Worm (Caenorhabditis elegans) whole organism, young adult: ENCODE data around the gene T08E11.1.

Experiments
- F23B12.7 ChIP-seq: sonication (generic microtip); optimal IDR thresholded peaks from 2 replicates; lab custom pipeline; 2017; ENCODE audit warnings: missing genetic modification characterization, mild to moderate bottlenecking, missing compliant biosample characterization, antibody characterized with exemption, moderate library complexity; ENCODE audit not compliant: insufficient read depth
- F33H1.4 ChIP-seq: fragments of 200-800 bp; sonication (Bioruptor generic); IDR thresholded peaks from 2 replicates; pipeline ENCODE4 v1.3.6; 2022; ENCODE audit warnings: missing genetic modification reagents, missing genetic modification characterization, missing compliant biosample characterization
- F39B2.1 ChIP-seq: fragments of 200-800 bp; sonication (Bioruptor generic); IDR thresholded peaks from 2 replicates; pipeline ENCODE4 v1.3.6; 2022; ENCODE audit warnings: missing genetic modification reagents, missing genetic modification characterization, missing compliant biosample characterization
- F52B5.7 ChIP-seq: sonication (generic microtip); optimal IDR thresholded peaks from 2 replicates; lab custom pipeline; 2016; ENCODE audit warnings: mild to moderate bottlenecking, missing genetic modification characterization, missing compliant biosample characterization
- F55B11.4 ChIP-seq: sonication (generic microtip); optimal IDR thresholded peaks from 2 replicates; lab custom pipeline; 2016; ENCODE audit warnings: missing compliant biosample characterization, missing genetic modification characterization, borderline replicate concordance; ENCODE audit not compliant: insufficient read depth
- Y67H2A.10 ChIP-seq: fragments of 200-800 bp; sonication (Bioruptor generic); conservative IDR thresholded peaks from 2 replicates; pipeline ENCODE4 v1.3.6; 2022; ENCODE audit warnings: missing genetic modification reagents, missing genetic modification characterization, missing compliant biosample characterization
- akir-1 ChIP-seq: fragments of 200-800 bp; sonication (Bioruptor generic); optimal IDR thresholded peaks from 2 replicates; lab custom pipeline; 2018; ENCODE audit warnings: mild to moderate bottlenecking, missing genetic modification characterization, moderate library complexity, missing compliant biosample characterization
- aptf-3 ChIP-seq: fragments of 200-800 bp; sonication (Bioruptor generic); IDR thresholded peaks from 2 replicates; pipeline ENCODE4 v1.3.6; 2022; ENCODE audit warnings: missing genetic modification characterization, missing compliant biosample characterization
- atf-7 ChIP-seq: sonication (generic microtip); optimal IDR thresholded peaks from 2 replicates; lab custom pipeline; 2017; ENCODE audit warnings: mild to moderate bottlenecking, missing genetic modification characterization, missing compliant biosample characterization
- athp-1 ChIP-seq: sonication (generic microtip); optimal IDR thresholded peaks from 2 replicates; lab custom pipeline; 2017; ENCODE audit warnings: mild to moderate bottlenecking, missing genetic modification characterization, missing compliant biosample characterization
- attf-5 ChIP-seq: fragments of 200-800 bp; sonication (Bioruptor generic); optimal IDR thresholded peaks from 2 replicates; lab custom pipeline; 2018; ENCODE audit warnings: mild to moderate bottlenecking, missing genetic modification characterization, missing compliant biosample characterization
- cebp-1 ChIP-seq, 2 experiments: fragments of 200-800 bp in 1 of 2; sonication (Bioruptor generic) in 1 of 2; sonication (generic microtip) in 1 of 2; IDR thresholded peaks in 1 of 2; optimal IDR thresholded peaks in 1 of 2; 2 replicates each; pipeline versions ENCODE4 v1.3.6 to Lab custom; 2017 to 2022; ENCODE audit warnings: missing compliant biosample characterization in 2 of 2, missing genetic modification characterization in 2 of 2, mild to moderate bottlenecking in 1 of 2, missing genetic modification reagents in 1 of 2, moderate library complexity in 1 of 2
- ceh-40 ChIP-seq: fragments of 200-800 bp; sonication (Bioruptor generic); IDR thresholded peaks from 2 replicates; pipeline ENCODE4 v1.3.6; 2022; ENCODE audit warnings: missing genetic modification characterization, missing compliant biosample characterization
- ceh-79 ChIP-seq: sonication (generic microtip); optimal IDR thresholded peaks from 2 replicates; lab custom pipeline; 2017; ENCODE audit warnings: mild to moderate bottlenecking, missing genetic modification characterization, missing compliant biosample characterization
- dox-1 ChIP-seq: fragments of 200-800 bp; sonication (Bioruptor generic); IDR thresholded peaks from 2 replicates; pipeline ENCODE4 v1.3.6; 2022; ENCODE audit warnings: missing genetic modification reagents, missing genetic modification characterization, missing compliant biosample characterization
- gei-17 ChIP-seq: fragments of 200-800 bp; sonication (Bioruptor generic); optimal IDR thresholded peaks from 2 replicates; lab custom pipeline; 2018; ENCODE audit warnings: mild to moderate bottlenecking, missing genetic modification characterization, missing compliant biosample characterization
- hlh-12 ChIP-seq: sonication (generic microtip); optimal IDR thresholded peaks from 2 replicates; lab custom pipeline; 2016; ENCODE audit warnings: missing genetic modification characterization, missing compliant biosample characterization
- hmg-1.2 ChIP-seq: fragments of 200-800 bp; sonication (Bioruptor generic); IDR thresholded peaks from 2 replicates; pipeline ENCODE4 v1.3.6; 2022; ENCODE audit warnings: missing genetic modification reagents, missing genetic modification characterization, missing compliant biosample characterization
- let-607 ChIP-seq, 2 experiments: fragments of 200-800 bp in 1 of 2; sonication (Bioruptor generic) in 1 of 2; sonication (generic microtip) in 1 of 2; optimal IDR thresholded peaks; 2 replicates each; lab custom pipeline; 2016 to 2018; ENCODE audit warnings: mild to moderate bottlenecking in 2 of 2, missing compliant biosample characterization in 2 of 2, missing genetic modification characterization in 2 of 2, moderate library complexity in 2 of 2, missing genotype in 1 of 2
- lir-1 ChIP-seq: fragments of 200-800 bp; sonication (Bioruptor generic); conservative IDR thresholded peaks from 2 replicates; pipeline ENCODE4 v1.3.6; 2022; ENCODE audit warnings: missing genetic modification reagents, missing genetic modification characterization, missing compliant biosample characterization
- madf-6 ChIP-seq: fragments of 200-800 bp; sonication (Bioruptor generic); IDR thresholded peaks from 2 replicates; pipeline ENCODE4 v1.3.6; 2022; ENCODE audit warnings: missing genetic modification reagents, missing genetic modification characterization, missing compliant biosample characterization
- madf-8 ChIP-seq: fragments of 200-800 bp; sonication (Bioruptor generic); conservative IDR thresholded peaks from 2 replicates; pipeline ENCODE4 v1.3.6; 2022; ENCODE audit warnings: missing genetic modification reagents, missing genetic modification characterization, missing compliant biosample characterization
- mel-28 ChIP-seq: sonication (generic microtip); optimal IDR thresholded peaks from 2 replicates; lab custom pipeline; 2016; ENCODE audit warnings: borderline replicate concordance, mild to moderate bottlenecking, missing genetic modification characterization, missing compliant biosample characterization
- nfyb-1 ChIP-seq: fragments of 200-800 bp; sonication (Bioruptor generic); IDR thresholded peaks from 2 replicates; pipeline ENCODE4 v1.3.6; 2022; ENCODE audit warnings: missing genetic modification reagents, missing genetic modification characterization, missing compliant biosample characterization
- nhr-120 ChIP-seq: fragments of 200-800 bp; sonication (Bioruptor generic); IDR thresholded peaks from 2 replicates; pipeline ENCODE4 v1.3.6; 2022; ENCODE audit warnings: missing genetic modification characterization, missing compliant biosample characterization
- nhr-179 ChIP-seq: sonication (generic microtip); optimal IDR thresholded peaks from 2 replicates; lab custom pipeline; 2016; ENCODE audit warnings: mild to moderate bottlenecking, missing genetic modification characterization, missing compliant biosample characterization
- nhr-80 ChIP-seq: sonication (generic microtip); optimal IDR thresholded peaks from 2 replicates; lab custom pipeline; 2016; ENCODE audit warnings: missing genetic modification characterization, missing compliant biosample characterization
- nhr-90 ChIP-seq: sonication (generic microtip); optimal IDR thresholded peaks from 2 replicates; lab custom pipeline; 2016; ENCODE audit warnings: missing genotype, mild to moderate bottlenecking, missing genetic modification characterization, missing compliant biosample characterization
- pha-4 ChIP-seq: fragments of 150-350 bp; sonication (generic microtip); optimal IDR thresholded peaks from 2 replicates; lab custom pipeline; 2014; ENCODE audit warnings: missing biosample characterization, missing genetic modification reagents, missing genetic modification characterization
- sdz-38 ChIP-seq: sonication (generic microtip); optimal IDR thresholded peaks from 2 replicates; lab custom pipeline; 2016; ENCODE audit warnings: missing genotype, missing genetic modification characterization, missing compliant biosample characterization
- snpc-3.4 ChIP-seq: sonication (generic microtip); optimal IDR thresholded peaks from 2 replicates; lab custom pipeline; 2017; ENCODE audit warnings: missing genetic modification characterization, mild to moderate bottlenecking, missing compliant biosample characterization, antibody characterized with exemption, moderate library complexity, missing genotype, missing genetic modification reagents
- unc-130 ChIP-seq: sonication (generic microtip); optimal IDR thresholded peaks from 2 replicates; lab custom pipeline; 2016; ENCODE audit warnings: missing genetic modification reagents, missing genetic modification characterization, missing compliant biosample characterization
- unc-62 ChIP-seq: fragments of 150-350 bp; optimal IDR thresholded peaks from 2 replicates; lab custom pipeline; 2014; ENCODE audit warnings: missing biosample characterization, missing genetic modification reagents, missing genetic modification characterization
- zfh-2 ChIP-seq: fragments of 200-800 bp; sonication (Bioruptor generic); conservative IDR thresholded peaks from 2 replicates; pipeline ENCODE4 v1.3.6; 2022; ENCODE audit warnings: missing genetic modification reagents, missing genetic modification characterization, missing compliant biosample characterization
- ztf-25 ChIP-seq: fragments of 200-800 bp; sonication (Bioruptor generic); IDR thresholded peaks from 2 replicates; pipeline ENCODE4 v1.3.6; 2022; ENCODE audit warnings: missing genetic modification reagents, missing genetic modification characterization, missing compliant biosample characterization
- ztf-26 ChIP-seq: sonication (generic microtip); optimal IDR thresholded peaks from 2 replicates; lab custom pipeline; 2017; ENCODE audit warnings: missing genetic modification characterization, missing compliant biosample characterization
- ztf-28 ChIP-seq: fragments of 200-800 bp; sonication (Bioruptor generic); IDR thresholded peaks from 2 replicates; pipeline ENCODE4 v1.3.6; 2022; ENCODE audit warnings: missing genetic modification reagents, missing genetic modification characterization, missing compliant biosample characterization

The T08E11.1 gene

DNA sequence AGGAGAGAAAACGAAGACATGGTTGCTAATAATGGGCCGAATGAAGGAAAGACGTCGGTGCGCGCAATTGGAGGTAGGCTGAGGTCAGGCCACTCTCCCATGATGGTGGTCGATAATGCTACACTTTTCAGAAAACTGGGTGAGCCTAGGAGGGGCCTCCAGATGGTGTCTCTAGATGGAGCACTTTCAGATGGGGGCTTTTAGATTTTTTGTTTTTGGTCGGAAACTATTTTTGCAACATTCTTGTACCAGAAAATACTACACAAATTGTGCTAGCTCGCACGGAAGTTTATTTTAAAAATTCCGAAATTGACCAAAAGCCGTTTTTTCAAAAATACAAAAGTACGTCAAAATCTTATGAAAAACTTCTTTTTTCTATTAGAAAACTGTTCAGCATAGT is 18.0 kb upstream of the T08E11.1 start, which contains the start of gene fbxb-10:
TSS of gene fbxb-10 (minus strand) at position 101 of the 400 bp plus-strand sequence.
- no peak for TF ChIP-seq Y67H2A.10 (GFP tag; lab: Robert Waterston, UW)
- no peak for TF ChIP-seq F33H1.4 (GFP tag; lab: Robert Waterston, UW)
- TF ChIP-seq ceh-79: no peak
- no peak for TF ChIP-seq ztf-25 (GFP tag; lab: Robert Waterston, UW)
- no peak for TF ChIP-seq hlh-12 (tag; lab: Kevin White, UChicago)
- TF ChIP-seq F52B5.7: no peak
- TF ChIP-seq F23B12.7 (tag; lab: Kevin White, UChicago): no peak

ce11 chrII:1819944-1820570 is 16.2 kb upstream of the T08E11.1 start, which contains the start of gene fbxc-19:
fbxc-19 (plus strand) TSS chrII:1820479.
- TF ChIP-seq sdz-38 (no peak), aptf-3 (GFP tag; lab: Robert Waterston, UW) (no peak), ztf-28 (GFP tag; lab: Robert Waterston, UW) (no peak), gei-17 (GFP tag; lab: Kevin White, UChicago) (peak; percentile 14), cebp-1 (GFP tag; IDR thresholded peaks at IDR 0.05; lab: Robert Waterston, UW) (peak; percentile 99), cebp-1 (tag; optimal IDR thresholded peaks at IDR 0.05; lab: Kevin White, UChicago) (peak; percentile 100), F55B11.4 (tag; lab: Kevin White, UChicago) (no peak), nfyb-1 (GFP tag; lab: Robert Waterston, UW) (no peak), nhr-120 (no peak), madf-6 (GFP tag; lab: Robert Waterston, UW) (no peak), lir-1 (no peak), nhr-179 (tag; lab: Kevin White, UChicago) (no peak), F39B2.1 (GFP tag; lab: Robert Waterston, UW) (no peak), nhr-90 (no peak), akir-1 (GFP tag; lab: Kevin White, UChicago) (no peak), ztf-26 (tag; lab: Kevin White, UChicago) (no peak), ceh-40 (GFP tag; lab: Robert Waterston, UW) (no peak), nhr-80 (tag; lab: Kevin White, UChicago) (peak; percentile 68), snpc-3.4 (tag; lab: Kevin White, UChicago) (no peak), unc-62 (no peak), zfh-2 (GFP tag; lab: Robert Waterston, UW) (no peak), atf-7 (tag; lab: Kevin White, UChicago) (peak; percentile 14), madf-8 (GFP tag; lab: Robert Waterston, UW) (no peak), pha-4 (peak; percentile 85), attf-5 (GFP tag; lab: Kevin White, UChicago) (peak; percentile 88), athp-1 (tag; lab: Kevin White, UChicago) (no peak), hmg-1.2 (GFP tag; lab: Robert Waterston, UW) (peak; percentile 94), let-607 (tag; optimal IDR thresholded peaks at IDR 0.05; lab: Kevin White, UChicago) (no peak), dox-1 (GFP tag; lab: Robert Waterston, UW) (0 out of 2 replicates have a peak, but pooled peaks have one; percentile 8), hlh-12 (tag; lab: Kevin White, UChicago) (no peak), unc-130 (no peak), mel-28 (no peak)
